Worm (Caenorhabditis elegans): Measurements from ENCODE around the gene AC8.10.
"Not testable (repeated sequence)": the region's sequence is repeated elsewhere in the genome, so short reads cannot be mapped to it uniquely, and the experiment has no call there.

Gene AC8.10

ce11 chrX:239077-239476 lies at the start of gene AC8.10:
Gene AC8.10 (minus strand): TSS chrX:239177.
- TF ChIP-seq T22C8.4, ztf-23, tab-1 (GFP tag; IDR thresholded peaks at IDR 0.05): not testable (repeated sequence)

- not testable (repeated sequence) for TF ChIP-seq ztf-23 (GFP tag; IDR thresholded peaks at IDR 0.05); med-1 (GFP tag; optimal IDR thresholded peaks at IDR 0.05; ENCODE audit: insufficient read depth); ref-1 (GFP tag; conservative IDR thresholded peaks at IDR 0.05)
Observed at ce11 chrX:286116-286515, 47.1 kb upstream of the AC8.10 start, which contains the start of gene Y47C4A.1. Gene Y47C4A.1 (minus strand): TSS chrX:286216.

ce11 chrX:273912-274311 lies 34.9 kb upstream of the AC8.10 start, which contains the start of gene Y108F1.5:
Gene Y108F1.5 (minus strand): TSS chrX:274012.
- not testable (repeated sequence) for TF ChIP-seq flt-1 (GFP tag; IDR thresholded peaks at IDR 0.05); ref-1 (GFP tag; conservative IDR thresholded peaks at IDR 0.05); ztf-29 (GFP tag; IDR thresholded peaks at IDR 0.05)

- TF ChIP-seq tab-1 (GFP tag; IDR thresholded peaks at IDR 0.05) (no peak), T22C8.4 (GFP tag; IDR thresholded peaks at IDR 0.05) (peak; percentile 80)
Observed at ce11 chrX:271509-271908, 32.5 kb upstream of the AC8.10 start.

ce11 chrX:229374-229773 lies 9.6 kb downstream of the AC8.10 start, which contains the start of gene AC8.3:
Gene AC8.3 (minus strand): TSS chrX:229474.
- not testable (repeated sequence) for TF ChIP-seq ref-1 (GFP tag; conservative IDR thresholded peaks at IDR 0.05); med-1 (GFP tag; optimal IDR thresholded peaks at IDR 0.05; ENCODE audit: insufficient read depth); T22C8.4 (GFP tag; IDR thresholded peaks at IDR 0.05)

- TF ChIP-seq ztf-23 (GFP tag; IDR thresholded peaks at IDR 0.05); cog-1 (tag; optimal IDR thresholded peaks at IDR 0.05); med-1 (GFP tag; optimal IDR thresholded peaks at IDR 0.05; ENCODE audit: insufficient read depth): not testable (repeated sequence)
Observed at ce11 chrX:215488-215887, 23.5 kb downstream of the AC8.10 start, which contains the start of gene set-28. Gene set-28 (minus strand): TSS chrX:215588.

ce11 chrX:211141-211540 lies 27.8 kb downstream of the AC8.10 start, which contains the start of gene Y73B3B.1:
Gene Y73B3B.1 (minus strand): TSS chrX:211241.
- not testable (repeated sequence) for TF ChIP-seq klf-2 (GFP tag; conservative IDR thresholded peaks at IDR 0.05); T22C8.4 (GFP tag; IDR thresholded peaks at IDR 0.05); ztf-29 (GFP tag; IDR thresholded peaks at IDR 0.05)

- TF ChIP-seq med-1 (GFP tag; optimal IDR thresholded peaks at IDR 0.05; ENCODE audit: insufficient read depth); klf-2 (GFP tag; conservative IDR thresholded peaks at IDR 0.05); flt-1 (GFP tag; IDR thresholded peaks at IDR 0.05): not testable (repeated sequence)
Observed at ce11 chrX:209695-210094, 29.3 kb downstream of the AC8.10 start, which contains the start of gene Y73B3B.3. Gene Y73B3B.3 (plus strand): TSS chrX:209995.

- TF ChIP-seq flt-1 (GFP tag; IDR thresholded peaks at IDR 0.05) = no peak
- no peak for TF ChIP-seq cog-1 (tag; optimal IDR thresholded peaks at IDR 0.05)
- TF ChIP-seq ref-1 (GFP tag; conservative IDR thresholded peaks at IDR 0.05) = no peak
- no peak for TF ChIP-seq ztf-29 (GFP tag; IDR thresholded peaks at IDR 0.05)
- no peak for TF ChIP-seq klf-2 (GFP tag; conservative IDR thresholded peaks at IDR 0.05)
Observed at ce11 chrX:196403-196802, 42.6 kb downstream of the AC8.10 start.

- TF ChIP-seq klf-2 (GFP tag; conservative IDR thresholded peaks at IDR 0.05) = no peak
- no peak for TF ChIP-seq ztf-29 (GFP tag; IDR thresholded peaks at IDR 0.05)
- no peak for TF ChIP-seq T22C8.4 (GFP tag; IDR thresholded peaks at IDR 0.05)
- TF ChIP-seq tab-1 (GFP tag; IDR thresholded peaks at IDR 0.05) = no peak
Observed at ce11 chrX:192534-192933, 46.4 kb downstream of the AC8.10 start, which contains the start of gene T08D2.8. Gene T08D2.8 (plus strand): TSS chrX:192834.
